Worm (Caenorhabditis elegans): ENCODE results near the gene C53D6.8.

ce11 chrIV:8986761-8987316 lies 15.7 kb downstream of the C53D6.8 start, which contains the start of gene bre-1:
- TF ChIP-seq zag-1 (tag; optimal IDR thresholded peaks at IDR 0.05) (no peak), fos-1 (tag; optimal IDR thresholded peaks at IDR 0.05) (peak; percentile 30), nhr-77 (tag; optimal IDR thresholded peaks at IDR 0.05) (no peak), unc-62 (GFP tag; optimal IDR thresholded peaks at IDR 0.05) (no peak), ceh-16 (tag; optimal IDR thresholded peaks at IDR 0.05) (no peak), blmp-1 (tag; optimal IDR thresholded peaks at IDR 0.05; ENCODE audit: insufficient read depth) (no peak), nhr-23 (tag; optimal IDR thresholded peaks at IDR 0.05) (no peak), ztf-1 (GFP tag; conservative IDR thresholded peaks at IDR 0.05) (no peak), nhr-25 (tag; optimal IDR thresholded peaks at IDR 0.05) (no peak), lin-11 (tag; optimal IDR thresholded peaks at IDR 0.05) (no peak), ztf-11 (tag; optimal IDR thresholded peaks at IDR 0.05) (no peak), dmd-4 (tag; optimal IDR thresholded peaks at IDR 0.05) (no peak)
